Fruit fly (Drosophila melanogaster) whole organism, embryonic: ENCODE measurements around the gene CG31988.

Experiments
- Adf1 ChIP-seq: fragments of 200-800 bp; sonication (Bioruptor generic); IDR thresholded peaks from 2 replicates; pipeline ENCODE4 v1.3.6; 2022; ENCODE audit warnings: missing biosample characterization, missing genetic modification characterization
- Aef1 ChIP-seq: fragments of 200-800 bp; sonication (Bioruptor generic); IDR thresholded peaks from 3 replicates; pipeline ENCODE4 v1.3.6; 2022; ENCODE audit warnings: missing biosample characterization, missing genetic modification characterization
- CG11247 ChIP-seq: fragments of 200-800 bp; sonication (Bioruptor generic); IDR thresholded peaks from 2 replicates; pipeline ENCODE4 v1.3.6; 2022; ENCODE audit warnings: missing biosample characterization, missing genetic modification characterization
- CG11560 ChIP-seq: fragments of 200-800 bp; sonication (Bioruptor generic); IDR thresholded peaks from 3 replicates; pipeline ENCODE4 v1.3.6; 2022; ENCODE audit warnings: missing biosample characterization, missing genetic modification characterization
- CG1233 ChIP-seq: fragments of 200-800 bp; sonication (Bioruptor generic); optimal IDR thresholded peaks from 4 replicates; lab custom pipeline; 2018; ENCODE audit warnings: missing biosample characterization, mild to moderate bottlenecking, missing genetic modification characterization
- CG1603 ChIP-seq: fragments of 200-800 bp; sonication (Bioruptor generic); optimal IDR thresholded peaks from 2 replicates; lab custom pipeline; 2019; ENCODE audit warnings: missing biosample characterization, mild to moderate bottlenecking, missing genetic modification characterization, moderate library complexity
- CG17361 ChIP-seq: fragments of 200-800 bp; sonication (Bioruptor generic); IDR thresholded peaks from 3 replicates; pipeline ENCODE4 v1.3.6; 2022; ENCODE audit warnings: missing biosample characterization, missing genetic modification characterization
- CG18599 ChIP-seq: fragments of 200-800 bp; sonication (Bioruptor generic); optimal IDR thresholded peaks from 3 replicates; lab custom pipeline; 2017; ENCODE audit warnings: missing biosample characterization, missing genetic modification characterization, mild to moderate bottlenecking, moderate library complexity, missing genetic modification reagents
- CG2120 ChIP-seq: fragments of 200-800 bp; sonication (Bioruptor generic); optimal IDR thresholded peaks from 3 replicates; lab custom pipeline; 2016; ENCODE audit warnings: missing biosample characterization, missing genetic modification characterization
- CG2875 ChIP-seq: fragments of 200-800 bp; sonication (Bioruptor generic); optimal IDR thresholded peaks from 2 replicates; lab custom pipeline; 2017; ENCODE audit warnings: missing biosample characterization, mild to moderate bottlenecking, missing genetic modification characterization, missing genetic modification reagents
- CG31441 ChIP-seq: fragments of 200-800 bp; sonication (Bioruptor generic); IDR thresholded peaks from 2 replicates; pipeline ENCODE4 v1.3.6; 2022; ENCODE audit warnings: missing biosample characterization, missing genetic modification characterization
- CG3726 ChIP-seq: fragments of 200-800 bp; sonication (Bioruptor generic); IDR thresholded peaks from 3 replicates; pipeline ENCODE4, ENCODE4 v1.3.6; 2022; ENCODE audit warnings: missing biosample characterization, missing genetic modification characterization
- CG4328 ChIP-seq: fragments of 200-800 bp; sonication (Bioruptor generic); optimal IDR thresholded peaks from 3 replicates; lab custom pipeline; 2017; ENCODE audit warnings: missing biosample characterization, missing genetic modification reagents, missing genetic modification characterization
- CG8478 ChIP-seq: fragments of >200 bp; optimal IDR thresholded peaks from 2 replicates; lab custom pipeline; 2018
- CG9876 ChIP-seq: fragments of 200-800 bp; sonication (Bioruptor generic); optimal IDR thresholded peaks from 2 replicates; lab custom pipeline; 2016; ENCODE audit warnings: missing biosample characterization, missing genetic modification characterization
- CTCF ChIP-seq: fragments of 200-800 bp; sonication (Bioruptor generic); optimal IDR thresholded peaks from 2 replicates; lab custom pipeline; 2017; ENCODE audit warnings: missing biosample characterization, mild to moderate bottlenecking, missing genetic modification characterization, moderate library complexity
- D ChIP-seq, 2 experiments: fragments of 200-800 bp in 1 of 2; fragments of >200 bp in 1 of 2; sonication (Bioruptor generic) in 1 of 2; optimal IDR thresholded peaks; 2 replicates in 1 of 2; 3 replicates in 1 of 2; lab custom pipeline; 2017; ENCODE audit warnings: mild to moderate bottlenecking in 1 of 2, missing biosample characterization in 1 of 2, missing genetic modification characterization in 1 of 2, missing genetic modification reagents in 1 of 2
- Ets97D ChIP-seq: fragments of 200-800 bp; sonication (Bioruptor generic); optimal IDR thresholded peaks from 3 replicates; lab custom pipeline; 2016; ENCODE audit warnings: missing biosample characterization, missing genetic modification characterization
- Gsc ChIP-seq: fragments of 200-800 bp; sonication (Bioruptor generic); IDR thresholded peaks from 2 replicates; pipeline ENCODE4 v1.3.6; 2022; ENCODE audit warnings: missing biosample characterization, missing genetic modification characterization
- HHEX ChIP-seq: fragments of 200-800 bp; sonication (Bioruptor generic); optimal IDR thresholded peaks from 3 replicates; lab custom pipeline; 2017; ENCODE audit warnings: missing biosample characterization, mild to moderate bottlenecking, missing genetic modification characterization, missing genetic modification reagents
- Hmr ChIP-seq: fragments of 200-800 bp; sonication (Bioruptor generic); optimal IDR thresholded peaks from 3 replicates; lab custom pipeline; 2017; ENCODE audit warnings: mild to moderate bottlenecking, missing biosample characterization, missing genetic modification reagents, missing genetic modification characterization
- Hr39 ChIP-seq: fragments of >200 bp; optimal IDR thresholded peaks from 2 replicates; lab custom pipeline; 2017
- Nf-YB ChIP-seq: fragments of 200-800 bp; sonication (Bioruptor generic); optimal IDR thresholded peaks from 3 replicates; lab custom pipeline; 2019; ENCODE audit warnings: missing biosample characterization, mild to moderate bottlenecking, missing genetic modification characterization, moderate library complexity
- Xrp1 ChIP-seq: fragments of 200-800 bp; sonication (Bioruptor generic); IDR thresholded peaks from 2 replicates; pipeline ENCODE4 v1.3.6; 2022; ENCODE audit warnings: missing biosample characterization, missing genetic modification characterization
- bab2 ChIP-seq: fragments of 200-800 bp; sonication (Bioruptor generic); optimal IDR thresholded peaks from 2 replicates; lab custom pipeline; 2016; ENCODE audit warnings: missing biosample characterization, missing genetic modification characterization
- br ChIP-seq: fragments of >200 bp; optimal IDR thresholded peaks from 2 replicates; lab custom pipeline; 2017
- cas ChIP-seq: fragments of 200-800 bp; sonication (Bioruptor generic); IDR thresholded peaks from 2 replicates; pipeline ENCODE4 v1.3.6; 2022; ENCODE audit warnings: missing biosample characterization, missing genetic modification characterization
- corto ChIP-seq: fragments of 200-800 bp; sonication (Bioruptor generic); optimal IDR thresholded peaks from 2 replicates; lab custom pipeline; 2016; ENCODE audit warnings: missing biosample characterization, mild to moderate bottlenecking, missing genetic modification characterization, moderate library complexity
- crp ChIP-seq, 2 experiments: fragments of 200-800 bp; sonication (Bioruptor generic); optimal IDR thresholded peaks; 2 replicates in 1 of 2; 3 replicates in 1 of 2; lab custom pipeline; 2017; ENCODE audit warnings: missing biosample characterization in 2 of 2, missing genetic modification characterization in 2 of 2, mild to moderate bottlenecking in 1 of 2, moderate library complexity in 1 of 2
- dysf ChIP-seq: fragments of 200-800 bp; sonication (Bioruptor generic); IDR thresholded peaks from 3 replicates; pipeline ENCODE4 v1.3.6; 2022; ENCODE audit warnings: missing biosample characterization, missing genetic modification characterization
- emc ChIP-seq: fragments of 200-800 bp; sonication (Bioruptor generic); optimal IDR thresholded peaks from 2 replicates; lab custom pipeline; 2016; ENCODE audit warnings: missing biosample characterization, missing genetic modification characterization
- ems ChIP-seq: fragments of 200-800 bp; sonication (Bioruptor generic); optimal IDR thresholded peaks from 3 replicates; lab custom pipeline; 2016; ENCODE audit warnings: missing biosample characterization, missing genetic modification characterization
- fd3F ChIP-seq: fragments of 200-800 bp; sonication (Bioruptor generic); optimal IDR thresholded peaks from 2 replicates; lab custom pipeline; 2018; ENCODE audit warnings: missing biosample characterization, mild to moderate bottlenecking, missing genetic modification characterization, moderate library complexity
- gfzf ChIP-seq: fragments of 200-800 bp; sonication (Bioruptor generic); optimal IDR thresholded peaks from 2 replicates; lab custom pipeline; 2016; ENCODE audit warnings: missing biosample characterization, mild to moderate bottlenecking, missing genetic modification characterization, moderate library complexity
- gro ChIP-seq: fragments of 200-800 bp; sonication (Bioruptor generic); optimal IDR thresholded peaks from 2 replicates; lab custom pipeline; 2016; ENCODE audit warnings: missing biosample characterization, missing genetic modification characterization
- hkb ChIP-seq, 2 experiments: fragments of 200-800 bp in 1 of 2; fragments of >200 bp in 1 of 2; sonication (Bioruptor generic) in 1 of 2; IDR thresholded peaks in 1 of 2; optimal IDR thresholded peaks in 1 of 2; 2 replicates each; pipeline versions ENCODE4 v1.3.6 to Lab custom; 2017 to 2022; ENCODE audit warnings: missing biosample characterization in 1 of 2, missing genetic modification characterization in 1 of 2
- hth ChIP-seq: fragments of >200 bp; optimal IDR thresholded peaks from 2 replicates; lab custom pipeline; 2017; ENCODE audit warnings: inconsistent platforms
- kah ChIP-seq: fragments of 200-800 bp; sonication (Bioruptor generic); optimal IDR thresholded peaks from 2 replicates; lab custom pipeline; 2018; ENCODE audit warnings: missing biosample characterization, mild to moderate bottlenecking, missing genetic modification characterization
- ken ChIP-seq: fragments of 200-800 bp; sonication (Bioruptor generic); IDR thresholded peaks from 3 replicates; pipeline ENCODE4 v1.3.6; 2022; ENCODE audit warnings: missing biosample characterization, missing genetic modification characterization
- odd ChIP-seq: fragments of 200-800 bp; sonication (Bioruptor generic); optimal IDR thresholded peaks from 2 replicates; lab custom pipeline; 2017; ENCODE audit warnings: missing biosample characterization, mild to moderate bottlenecking, missing genetic modification characterization
- peb ChIP-seq: fragments of 200-800 bp; sonication (Bioruptor generic); IDR thresholded peaks from 2 replicates; pipeline ENCODE4 v1.3.6; 2022; ENCODE audit warnings: missing biosample characterization, missing genetic modification characterization
- repo ChIP-seq: fragments of 200-800 bp; sonication (Bioruptor generic); optimal IDR thresholded peaks from 2 replicates; lab custom pipeline; 2016; ENCODE audit warnings: missing biosample characterization, missing genetic modification characterization
- run ChIP-seq: fragments of 200-800 bp; sonication (Bioruptor generic); optimal IDR thresholded peaks from 3 replicates; lab custom pipeline; 2018; ENCODE audit warnings: missing biosample characterization, mild to moderate bottlenecking, missing genetic modification characterization
- salm ChIP-seq: fragments of 200-800 bp; sonication (Bioruptor generic); optimal IDR thresholded peaks from 2 replicates; lab custom pipeline; 2018; ENCODE audit warnings: missing biosample characterization, mild to moderate bottlenecking, missing genetic modification characterization
- sc ChIP-seq, 3 experiments: fragments of >200 bp in 2 of 3; fragments of 200-800 bp in 1 of 3; sonication (Bioruptor generic) in 1 of 3; optimal IDR thresholded peaks; 2 replicates in 2 of 3; 3 replicates in 1 of 3; lab custom pipeline; 2017; ENCODE audit warnings: mild to moderate bottlenecking in 1 of 3, missing biosample characterization in 1 of 3, missing genetic modification characterization in 1 of 3, missing genetic modification reagents in 1 of 3
- sens-2 ChIP-seq: fragments of 200-800 bp; sonication (Bioruptor generic); IDR thresholded peaks from 2 replicates; pipeline ENCODE4 v1.3.6; 2022; ENCODE audit warnings: missing biosample characterization, missing genetic modification characterization
- vvl ChIP-seq: fragments of 200-800 bp; sonication (Bioruptor generic); IDR thresholded peaks from 2 replicates; pipeline ENCODE4 v1.3.6; 2022; ENCODE audit warnings: missing biosample characterization, missing genetic modification characterization
- zen2 ChIP-seq: fragments of 200-800 bp; sonication (Bioruptor generic); IDR thresholded peaks from 3 replicates; pipeline ENCODE4 v1.3.6; 2022; ENCODE audit warnings: missing biosample characterization, missing genetic modification characterization; ENCODE audit not compliant: partially characterized antibody
- zfh2 ChIP-seq: fragments of 200-800 bp; sonication (Bioruptor generic); optimal IDR thresholded peaks from 2 replicates; lab custom pipeline; 2016; ENCODE audit warnings: missing biosample characterization, missing genetic modification characterization

The CG31988 gene

dm6 chr2L:21156156-21157040 is 46.2 kb downstream of the CG31988 start, which contains the start of the genes Mpp6 and E2f2 (continued):
- TF ChIP-seq peb (GFP tag; lab: Robert Waterston, UW) = no peak
- TF ChIP-seq CG11560 = peak; percentile 49; the same call in 1 of the 3 replicates
- TF ChIP-seq sens-2 (GFP tag; lab: Robert Waterston, UW) = no peak
- no peak for TF ChIP-seq salm (tag; lab: Kevin White, UChicago)
- peak; percentile 29; the same call in 1 of the 3 replicates for TF ChIP-seq dysf (GFP tag; lab: Robert Waterston, UW)
- TF ChIP-seq Hmr (GFP tag; lab: Kevin White, UChicago) = peak; percentile 8
- TF ChIP-seq bab2 (GFP tag; lab: Kevin White, UChicago) = peak; percentile 18
- TF ChIP-seq gfzf (GFP tag; lab: Kevin White, UChicago) = no peak
- peak; percentile 27; the same call in 1 of the 2 replicates for TF ChIP-seq cas (GFP tag; lab: Robert Waterston, UW)
- TF ChIP-seq gro = peak; percentile 22
- peak; percentile 50 for TF ChIP-seq CG18599 (GFP tag; lab: Kevin White, UChicago)
- peak; percentile 60 for TF ChIP-seq CG1603
- TF ChIP-seq corto = no peak
- TF ChIP-seq ken (GFP tag; lab: Robert Waterston, UW) = peak; percentile 75
- TF ChIP-seq br (lab: Kevin White, UChicago) = no peak
- TF ChIP-seq CG9876 (GFP tag; lab: Kevin White, UChicago) = no peak
- TF ChIP-seq CG31441 = no peak
- TF ChIP-seq CTCF (GFP tag; lab: Kevin White, UChicago) = no peak
- peak; percentile 83 for TF ChIP-seq zen2 (GFP tag; lab: Robert Waterston, UW)
- TF ChIP-seq CG11247 = peak; percentile 71
- peak; percentile 61 for TF ChIP-seq CG2120
- TF ChIP-seq D (optimal IDR thresholded peaks at IDR 0.05; lab: Kevin White, UChicago) = no peak
- TF ChIP-seq D (GFP tag; optimal IDR thresholded peaks at IDR 0.05; lab: Kevin White, UChicago) = no peak
- TF ChIP-seq Aef1 (GFP tag; lab: Robert Waterston, UW) = peak; percentile 25; the same call in 1 of the 3 replicates
- TF ChIP-seq repo (GFP tag; lab: Kevin White, UChicago) = no peak
- peak; percentile 42 for TF ChIP-seq zfh2 (GFP tag; lab: Kevin White, UChicago)
- no peak for TF ChIP-seq fd3F (GFP tag; lab: Kevin White, UChicago)
- TF ChIP-seq vvl (GFP tag; lab: Robert Waterston, UW) = peak; percentile 63; the same call in 1 of the 2 replicates
- peak; percentile 58 for TF ChIP-seq Ets97D (GFP tag; lab: Kevin White, UChicago)
- TF ChIP-seq CG3726 = no peak
- TF ChIP-seq sc (optimal IDR thresholded peaks at IDR 0.05; lab: Kevin White, UChicago) = no peak
- TF ChIP-seq sc (GFP tag; optimal IDR thresholded peaks at IDR 0.05; lab: Kevin White, UChicago) = no peak
- TF ChIP-seq emc (GFP tag; lab: Kevin White, UChicago) = peak; percentile 9
- peak; percentile 23; the same call in 1 of the 2 replicates for TF ChIP-seq Adf1 (GFP tag; lab: Robert Waterston, UW)
- no peak for TF ChIP-seq CG4328 (GFP tag; lab: Kevin White, UChicago)
- TF ChIP-seq kah (GFP tag; lab: Kevin White, UChicago) = no peak
- TF ChIP-seq HHEX (GFP tag; lab: Kevin White, UChicago) = no peak
- TF ChIP-seq Xrp1 = peak; percentile 58
- TF ChIP-seq Hr39 (lab: Kevin White, UChicago) = no peak
- TF ChIP-seq Gsc (GFP tag; lab: Robert Waterston, UW) = no peak
- no peak for TF ChIP-seq CG8478 (lab: Kevin White, UChicago)
- TF ChIP-seq Nf-YB = no peak
- TF ChIP-seq CG17361 = peak; percentile 50; the same call in 2 of the 3 replicates
- TF ChIP-seq run = no peak
- TF ChIP-seq hkb (optimal IDR thresholded peaks at IDR 0.05; lab: Kevin White, UChicago) = no peak
- no peak for TF ChIP-seq hkb (GFP tag; IDR thresholded peaks at IDR 0.05; lab: Robert Waterston, UW)
- TF ChIP-seq hth = no peak
- no peak for TF ChIP-seq CG2875 (GFP tag; lab: Kevin White, UChicago)
- TF ChIP-seq crp (GFP tag; optimal IDR thresholded peaks at IDR 0.05; lab: Kevin White, UChicago) = peak in 1 of 2 experiments; percentile 24
- no peak for TF ChIP-seq CG1233 (GFP tag; lab: Kevin White, UChicago)
- TF ChIP-seq odd (GFP tag; lab: Kevin White, UChicago) = no peak
- no peak for TF ChIP-seq ems
